Fruit fly (Drosophila melanogaster): ENCODE results near the gene Exo84.
A peak's percentile ranks its signal among the peaks of the same experiment; 100 is the strongest.

The Exo84 gene

DNA sequence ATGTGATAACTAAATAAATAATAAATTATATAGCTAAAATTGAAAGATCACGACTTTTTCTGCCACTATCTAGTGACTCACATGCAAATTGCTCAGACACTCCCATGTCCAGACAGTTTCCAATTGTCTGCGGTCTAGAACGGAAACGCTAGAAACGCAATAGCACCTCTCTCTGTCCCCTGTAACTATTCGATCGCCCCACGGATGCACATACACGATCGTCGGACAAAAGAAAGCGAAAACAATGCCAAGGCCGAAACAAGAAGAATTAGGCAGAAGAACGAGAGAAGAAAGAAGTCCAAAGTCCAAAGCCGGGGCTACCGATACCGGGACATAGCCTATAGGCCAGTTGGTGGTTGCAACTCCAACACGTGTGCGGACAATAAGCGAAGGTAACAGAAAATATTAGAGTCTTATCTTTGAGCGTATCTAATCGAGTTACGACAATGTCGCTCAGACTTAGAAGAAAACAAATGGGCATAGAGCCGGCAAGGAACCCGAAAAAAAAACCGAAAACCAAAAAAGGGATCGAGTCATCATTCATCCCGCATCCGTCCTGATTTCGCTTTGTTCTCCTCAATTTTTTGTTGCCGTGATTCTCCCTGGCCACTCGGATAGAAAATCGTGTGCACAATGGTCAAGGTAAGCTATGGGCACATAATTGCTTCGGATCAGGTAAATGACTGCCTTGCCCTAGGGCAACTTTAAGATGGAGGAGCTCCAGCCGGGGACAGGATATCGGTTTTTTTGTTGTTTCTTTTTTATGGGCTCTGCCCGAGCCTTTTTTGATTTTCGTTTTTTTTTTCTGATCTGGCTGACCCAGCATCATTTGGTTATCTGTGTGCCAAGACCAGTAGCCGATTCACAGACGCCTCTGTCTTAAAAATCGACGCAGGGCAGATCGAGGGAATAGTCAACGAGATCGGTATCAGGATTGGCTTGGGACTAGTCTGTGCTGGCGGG lies 51.1 kb downstream of the Exo84 start:
- TF ChIP-seq CG8301 (tag; optimal IDR thresholded peaks at IDR 0.05): no peak
- TF ChIP-seq CG14655 (GFP tag; optimal IDR thresholded peaks at IDR 0.05): no peak
- TF ChIP-seq gl (tag; optimal IDR thresholded peaks at IDR 0.05): no peak
- no peak for TF ChIP-seq CG17806 (tag; optimal IDR thresholded peaks at IDR 0.05)
- no peak for TF ChIP-seq CG32121 (GFP tag; IDR thresholded peaks at IDR 0.05)
- TF ChIP-seq Ets98B (GFP tag; IDR thresholded peaks at IDR 0.05): no peak
- peak; percentile 54 for TF ChIP-seq EcR (GFP tag; optimal IDR thresholded peaks at IDR 0.05)
- TF ChIP-seq fd96Ca (GFP tag; IDR thresholded peaks at IDR 0.05): no peak
- TF ChIP-seq CG9948 (tag; optimal IDR thresholded peaks at IDR 0.05): no peak
- no peak for TF ChIP-seq D1 (tag; optimal IDR thresholded peaks at IDR 0.05)
- TF ChIP-seq CG4496 (GFP tag; IDR thresholded peaks at IDR 0.05): no peak
- TF ChIP-seq Snoo (tag; optimal IDR thresholded peaks at IDR 0.05): no peak
- TF ChIP-seq Pif1A (GFP tag; optimal IDR thresholded peaks at IDR 0.05): no peak
- TF ChIP-seq Pif1B (GFP tag; optimal IDR thresholded peaks at IDR 0.05): no peak
- TF ChIP-seq CG13204 (GFP tag; optimal IDR thresholded peaks at IDR 0.05): peak; percentile 17
- TF ChIP-seq CG8159 (tag; optimal IDR thresholded peaks at IDR 0.05): no peak
